Fruit fly (Drosophila melanogaster) whole organism, embryonic: ENCODE measurements around the gene AP-1sigma.
A peak's percentile ranks its signal among the peaks of the same experiment; 100 is the strongest.

Source experiments
- Blimp-1 ChIP-seq: fragments of 200-800 bp; sonication (Bioruptor generic); optimal IDR thresholded peaks from 3 replicates; lab custom pipeline; 2018; ENCODE audit warnings: missing biosample characterization, missing genetic modification characterization, mild to moderate bottlenecking, moderate library complexity, missing genetic modification reagents
- CG10979 ChIP-seq: fragments of 200-800 bp; sonication (Bioruptor generic); optimal IDR thresholded peaks from 2 replicates; lab custom pipeline; 2018; ENCODE audit warnings: missing biosample characterization, mild to moderate bottlenecking, missing genetic modification characterization, moderate library complexity
- CG11456 ChIP-seq: fragments of 200-800 bp; sonication (Bioruptor generic); IDR thresholded peaks from 3 replicates; pipeline ENCODE4 v1.3.6; 2022; ENCODE audit warnings: missing biosample characterization, missing genetic modification characterization
- CG11504 ChIP-seq: fragments of 200-800 bp; sonication (Bioruptor generic); optimal IDR thresholded peaks from 3 replicates; lab custom pipeline; 2019; ENCODE audit warnings: missing biosample characterization, mild to moderate bottlenecking, missing genetic modification characterization, moderate library complexity
- CG11695 ChIP-seq: fragments of 200-800 bp; sonication (Bioruptor generic); IDR thresholded peaks from 3 replicates; pipeline ENCODE4 v1.3.6; 2022; ENCODE audit warnings: missing biosample characterization, missing genetic modification characterization
- CG1603 ChIP-seq: fragments of 200-800 bp; sonication (Bioruptor generic); optimal IDR thresholded peaks from 2 replicates; lab custom pipeline; 2019; ENCODE audit warnings: missing biosample characterization, mild to moderate bottlenecking, missing genetic modification characterization, moderate library complexity
- CG18262 ChIP-seq: fragments of 200-800 bp; optimal IDR thresholded peaks from 3 replicates; lab custom pipeline; 2019; ENCODE audit warnings: missing biosample characterization, mild to moderate bottlenecking, missing genetic modification characterization, moderate library complexity
- CG2678 ChIP-seq: fragments of 200-800 bp; sonication (Bioruptor generic); optimal IDR thresholded peaks from 3 replicates; lab custom pipeline; 2019; ENCODE audit warnings: missing biosample characterization, mild to moderate bottlenecking, missing genetic modification characterization, moderate library complexity
- CG2712 ChIP-seq: fragments of 200-800 bp; optimal IDR thresholded peaks from 3 replicates; lab custom pipeline; 2019; ENCODE audit warnings: missing biosample characterization, mild to moderate bottlenecking, missing genetic modification characterization, moderate library complexity
- CG30403 ChIP-seq: fragments of 200-800 bp; sonication (Bioruptor generic); optimal IDR thresholded peaks from 3 replicates; lab custom pipeline; 2016; ENCODE audit warnings: missing biosample characterization, missing genetic modification characterization
- CG4707 ChIP-seq: fragments of 200-800 bp; sonication (Bioruptor generic); optimal IDR thresholded peaks from 2 replicates; lab custom pipeline; 2018; ENCODE audit warnings: missing biosample characterization, mild to moderate bottlenecking, missing genetic modification characterization, moderate library complexity
- CG6254 ChIP-seq: fragments of 200-800 bp; sonication (Bioruptor generic); optimal IDR thresholded peaks from 3 replicates; lab custom pipeline; 2017; ENCODE audit warnings: mild to moderate bottlenecking, missing biosample characterization, missing genetic modification reagents, missing genetic modification characterization
- CG7839 ChIP-seq: fragments of 200-800 bp; sonication (Bioruptor generic); optimal IDR thresholded peaks from 3 replicates; lab custom pipeline; 2018; ENCODE audit warnings: missing biosample characterization, mild to moderate bottlenecking, missing genetic modification characterization, moderate library complexity
- CG8478 ChIP-seq: fragments of >200 bp; optimal IDR thresholded peaks from 2 replicates; lab custom pipeline; 2018
- Dip2 ChIP-seq: fragments of 200-800 bp; sonication (Bioruptor generic); IDR thresholded peaks from 2 replicates; pipeline ENCODE4 v1.3.6; 2022; ENCODE audit warnings: missing biosample characterization, missing genetic modification characterization
- Dip3 ChIP-seq: fragments of 200-800 bp; sonication (Bioruptor generic); optimal IDR thresholded peaks from 3 replicates; lab custom pipeline; 2016; ENCODE audit warnings: missing biosample characterization, missing genetic modification characterization
- Drgx ChIP-seq: fragments of 200-800 bp; sonication (Bioruptor generic); IDR thresholded peaks from 2 replicates; pipeline ENCODE4 v1.3.6; 2022; ENCODE audit warnings: missing biosample characterization, missing genetic modification characterization
- Ets65A ChIP-seq: fragments of 200-800 bp; sonication (Bioruptor generic); peaks from one replicate; lab custom pipeline; 2016; ENCODE audit warnings: missing biosample characterization, missing genetic modification characterization
- Ets97D ChIP-seq: fragments of 200-800 bp; sonication (Bioruptor generic); optimal IDR thresholded peaks from 3 replicates; lab custom pipeline; 2016; ENCODE audit warnings: missing biosample characterization, missing genetic modification characterization
- HLH3B ChIP-seq: fragments of 200-800 bp; sonication (Bioruptor generic); IDR thresholded peaks from 2 replicates; pipeline ENCODE4 v1.3.6; 2022; ENCODE audit warnings: missing biosample characterization, missing genetic modification characterization
- Hr51 ChIP-seq, 2 experiments: fragments of 200-800 bp; sonication (Bioruptor generic); optimal IDR thresholded peaks; 2 replicates in 1 of 2; 3 replicates in 1 of 2; lab custom pipeline; 2016 to 2018; ENCODE audit warnings: missing biosample characterization in 2 of 2, missing genetic modification characterization in 2 of 2, mild to moderate bottlenecking in 1 of 2, moderate library complexity in 1 of 2
- MTF-1 ChIP-seq: fragments of 200-800 bp; sonication (Bioruptor generic); optimal IDR thresholded peaks from 2 replicates; lab custom pipeline; 2018; ENCODE audit warnings: missing biosample characterization, mild to moderate bottlenecking, missing genetic modification characterization, borderline replicate concordance
- Med ChIP-seq: fragments of 200-800 bp; sonication (Bioruptor generic); peaks from one replicate; lab custom pipeline; 2016; ENCODE audit warnings: missing biosample characterization, missing genetic modification characterization, mild to moderate bottlenecking, inconsistent platforms, moderate library complexity
- Ptx1 ChIP-seq: fragments of 200-800 bp; sonication (Bioruptor generic); IDR thresholded peaks from 2 replicates; pipeline ENCODE4 v1.3.6; 2022; ENCODE audit warnings: missing biosample characterization, missing genetic modification characterization
- Six4 ChIP-seq: fragments of 200-800 bp; sonication (Bioruptor generic); optimal IDR thresholded peaks from 2 replicates; lab custom pipeline; 2016; ENCODE audit warnings: missing biosample characterization, missing genetic modification characterization
- Sox102F ChIP-seq: fragments of 200-800 bp; sonication (Bioruptor generic); optimal IDR thresholded peaks from 2 replicates; lab custom pipeline; 2018; ENCODE audit warnings: missing biosample characterization, mild to moderate bottlenecking, missing genetic modification characterization, moderate library complexity
- Spps ChIP-seq: fragments of 200-800 bp; sonication (Bioruptor generic); optimal IDR thresholded peaks from 2 replicates; lab custom pipeline; 2018; ENCODE audit warnings: missing biosample characterization, mild to moderate bottlenecking, missing genetic modification characterization
- Xrp1 ChIP-seq: fragments of 200-800 bp; sonication (Bioruptor generic); IDR thresholded peaks from 2 replicates; pipeline ENCODE4 v1.3.6; 2022; ENCODE audit warnings: missing biosample characterization, missing genetic modification characterization
- az2 ChIP-seq: fragments of 200-800 bp; sonication (Bioruptor generic); optimal IDR thresholded peaks from 3 replicates; lab custom pipeline; 2016; ENCODE audit warnings: missing biosample characterization, missing genetic modification characterization
- bsh ChIP-seq, 2 experiments: fragments of 200-800 bp; sonication (Bioruptor generic); optimal IDR thresholded peaks; 2 replicates each; lab custom pipeline; 2017 to 2018; ENCODE audit warnings: mild to moderate bottlenecking in 2 of 2, missing biosample characterization in 2 of 2, missing genetic modification characterization in 2 of 2, moderate library complexity in 1 of 2
- ci ChIP-seq: fragments of 200-800 bp; sonication (Bioruptor generic); IDR thresholded peaks from 3 replicates; pipeline ENCODE4 v1.3.6; 2022; ENCODE audit warnings: missing biosample characterization, missing genetic modification characterization
- crol ChIP-seq: fragments of 200-800 bp; sonication (Bioruptor generic); IDR thresholded peaks from 2 replicates; pipeline ENCODE4 v1.3.6; 2022; ENCODE audit warnings: missing biosample characterization, missing genetic modification characterization
- gem ChIP-seq: fragments of 200-800 bp; sonication (Bioruptor generic); optimal IDR thresholded peaks from 2 replicates; lab custom pipeline; 2019; ENCODE audit warnings: missing biosample characterization, mild to moderate bottlenecking, missing genetic modification characterization, moderate library complexity
- grn ChIP-seq: fragments of 200-800 bp; sonication (Bioruptor generic); optimal IDR thresholded peaks from 3 replicates; lab custom pipeline; 2017; ENCODE audit warnings: missing biosample characterization, missing genetic modification characterization
- ind ChIP-seq: fragments of 200-800 bp; sonication (Bioruptor generic); optimal IDR thresholded peaks from 3 replicates; lab custom pipeline; 2016; ENCODE audit warnings: missing biosample characterization, missing genetic modification characterization
- lab ChIP-seq: fragments of 200-800 bp; sonication (Bioruptor generic); optimal IDR thresholded peaks from 3 replicates; lab custom pipeline; 2017; ENCODE audit warnings: missing biosample characterization, missing genetic modification characterization, mild to moderate bottlenecking, moderate library complexity, missing genetic modification reagents
- lbe ChIP-seq: fragments of 200-800 bp; sonication (Bioruptor generic); optimal IDR thresholded peaks from 2 replicates; lab custom pipeline; 2016; ENCODE audit warnings: missing biosample characterization, mild to moderate bottlenecking, missing genetic modification characterization
- nmo ChIP-seq: fragments of 200-800 bp; sonication (Bioruptor generic); optimal IDR thresholded peaks from 2 replicates; lab custom pipeline; 2018; ENCODE audit warnings: missing biosample characterization, mild to moderate bottlenecking, missing genetic modification characterization, moderate library complexity
- nom ChIP-seq: fragments of 200-800 bp; sonication (Bioruptor generic); optimal IDR thresholded peaks from 2 replicates; lab custom pipeline; 2017; ENCODE audit warnings: missing biosample characterization, missing genetic modification characterization, mild to moderate bottlenecking, moderate library complexity, missing genetic modification reagents
- peb ChIP-seq: fragments of 200-800 bp; sonication (Bioruptor generic); IDR thresholded peaks from 2 replicates; pipeline ENCODE4 v1.3.6; 2022; ENCODE audit warnings: missing biosample characterization, missing genetic modification characterization
- prd ChIP-seq, 3 experiments: fragments of >200 bp in 2 of 3; fragments of 200-800 bp in 1 of 3; sonication (Bioruptor generic) in 1 of 3; optimal IDR thresholded peaks in 2 of 3; IDR thresholded peaks in 1 of 3; 2 replicates in 2 of 3; 3 replicates in 1 of 3; pipeline versions ENCODE4 v1.3.6 to Lab custom; 2017 to 2022; ENCODE audit warnings: missing biosample characterization in 1 of 3, missing genetic modification characterization in 1 of 3
- sens ChIP-seq: fragments of 200-800 bp; sonication (Bioruptor generic); peaks from one replicate; lab custom pipeline; 2016; ENCODE audit warnings: missing biosample characterization, missing genetic modification characterization
- sisA ChIP-seq: fragments of 200-800 bp; sonication (Bioruptor generic); IDR thresholded peaks from 2 replicates; pipeline ENCODE4 v1.3.6; 2022; ENCODE audit warnings: missing biosample characterization, missing genetic modification characterization
- unpg ChIP-seq: fragments of 200-800 bp; sonication (Bioruptor generic); optimal IDR thresholded peaks from 3 replicates; lab custom pipeline; 2018; ENCODE audit warnings: missing biosample characterization, mild to moderate bottlenecking, missing genetic modification characterization, moderate library complexity
- wek ChIP-seq: fragments of 200-800 bp; sonication (Bioruptor generic); optimal IDR thresholded peaks from 3 replicates; lab custom pipeline; 2018; ENCODE audit warnings: missing biosample characterization, mild to moderate bottlenecking, missing genetic modification characterization, moderate library complexity
- wor ChIP-seq: fragments of 200-800 bp; sonication (Bioruptor generic); IDR thresholded peaks from 2 replicates; pipeline ENCODE4 v1.3.6; 2022; ENCODE audit warnings: missing biosample characterization, missing genetic modification characterization

AP-1sigma gene

DNA sequence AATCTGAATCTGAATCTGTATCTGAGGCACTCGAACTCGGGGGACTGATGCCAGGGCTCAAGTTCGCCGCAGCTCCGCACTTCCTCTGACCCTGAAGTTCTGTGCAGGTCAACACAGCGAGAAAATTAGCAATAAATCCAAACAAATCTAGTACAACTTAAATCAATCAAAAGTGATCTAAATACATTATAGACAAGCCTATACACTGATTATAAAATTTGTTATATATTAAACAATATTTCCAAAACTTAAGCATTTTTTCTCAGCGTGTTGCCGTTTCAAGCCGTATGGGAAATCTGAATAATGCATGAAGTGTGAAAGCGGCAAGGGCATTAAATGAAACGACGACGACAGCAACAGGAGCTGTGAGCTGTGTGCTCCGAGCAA is 43.4 kb upstream of the AP-1sigma start (continued):
- TF ChIP-seq CG18262 (tag; lab: Kevin White, UChicago): peak; percentile 5
- no peak for TF ChIP-seq Spps (tag; lab: Kevin White, UChicago)
- peak; percentile 18 for TF ChIP-seq Dip3 (GFP tag; lab: Kevin White, UChicago)
- TF ChIP-seq MTF-1 (GFP tag; lab: Kevin White, UChicago): no peak
- TF ChIP-seq CG11695 (GFP tag; lab: Robert Waterston, UW): 0 out of 3 replicates have a peak, but pooled peaks have one; percentile 18
- 0 out of 3 replicates have a peak, but pooled peaks have one; percentile 33 for TF ChIP-seq CG11456 (GFP tag; lab: Robert Waterston, UW)
- peak; percentile 34; the same call in 1 of the 2 replicates for TF ChIP-seq crol (GFP tag; lab: Robert Waterston, UW)
- no peak for TF ChIP-seq Dip2
- TF ChIP-seq lab: peak; percentile 50
- TF ChIP-seq wek: no peak

DNA sequence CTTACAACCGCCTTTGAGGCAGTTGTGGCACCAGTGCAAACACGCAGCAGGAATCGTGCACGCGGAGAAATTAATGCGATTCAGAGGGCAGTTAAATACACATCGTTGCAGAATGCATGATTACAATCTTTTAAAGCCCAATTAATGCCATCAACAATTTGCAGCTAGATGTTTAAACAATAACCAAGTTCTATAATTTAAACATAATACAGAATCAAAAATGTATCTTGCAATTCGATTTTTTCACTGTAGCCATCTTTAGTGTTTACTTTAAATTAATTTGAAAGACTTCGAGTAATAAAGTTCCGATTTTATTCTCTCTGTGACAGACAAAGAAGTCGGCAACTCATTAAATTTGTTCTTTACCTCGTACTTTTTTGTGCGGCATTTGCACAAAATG is 42.5 kb upstream of the AP-1sigma start:
- TF ChIP-seq ci (GFP tag; lab: Robert Waterston, UW) (no peak), Blimp-1 (peak; percentile 20), Ptx1 (0 out of 2 replicates have a peak, but pooled peaks have one; percentile 24), ind (GFP tag; lab: Kevin White, UChicago) (peak; percentile 1), Ets65A (GFP tag; lab: Kevin White, UChicago) (peak; percentile 53), Six4 (GFP tag; lab: Kevin White, UChicago) (no peak), Ets97D (GFP tag; lab: Kevin White, UChicago) (no peak), sens (GFP tag; lab: Kevin White, UChicago) (peak; percentile 54), Xrp1 (GFP tag; lab: Robert Waterston, UW) (0 out of 2 replicates have a peak, but pooled peaks have one; percentile 13), HLH3B (GFP tag; lab: Robert Waterston, UW) (0 out of 2 replicates have a peak, but pooled peaks have one; percentile 5), CG18262 (tag; lab: Kevin White, UChicago) (peak; percentile 5), CG2678 (tag; lab: Kevin White, UChicago) (peak; percentile 5), Sox102F (GFP tag; lab: Kevin White, UChicago) (peak; percentile 40), CG2712 (tag; lab: Kevin White, UChicago) (peak; percentile 7), CG30403 (GFP tag; lab: Kevin White, UChicago) (peak; percentile 7), grn (GFP tag; lab: Kevin White, UChicago) (no peak), lbe (peak; percentile 33), unpg (GFP tag; lab: Kevin White, UChicago) (peak; percentile 3), nmo (peak; percentile 3), prd (optimal IDR thresholded peaks at IDR 0.05; lab: Kevin White, UChicago) (no peak), prd (GFP tag; IDR thresholded peaks at IDR 0.05; lab: Robert Waterston, UW) (0 out of 3 replicates have a peak, but pooled peaks have one; percentile 37), CG11504 (tag; lab: Kevin White, UChicago) (peak; percentile 23), wor (GFP tag; lab: Robert Waterston, UW) (no peak), CG7839 (tag; lab: Kevin White, UChicago) (peak; percentile 0), CG10979 (tag; lab: Kevin White, UChicago) (peak; percentile 21), az2 (GFP tag; lab: Kevin White, UChicago) (peak; percentile 1), CG8478 (lab: Kevin White, UChicago) (no peak), sisA (GFP tag; lab: Robert Waterston, UW) (0 out of 2 replicates have a peak, but pooled peaks have one; percentile 23), CG1603 (tag; lab: Kevin White, UChicago) (peak; percentile 1), Drgx (peak; percentile 57), peb (GFP tag; lab: Robert Waterston, UW) (no peak), gem (tag; lab: Kevin White, UChicago) (peak; percentile 25), nom (peak; percentile 62), Hr51 (GFP tag; optimal IDR thresholded peaks at IDR 0.05; lab: Kevin White, UChicago) (peak in 1 of 2 experiments; percentile 3), Med (GFP tag; lab: Kevin White, UChicago) (peak; percentile 78), bsh (GFP tag; optimal IDR thresholded peaks at IDR 0.05; lab: Kevin White, UChicago) (peak; percentile 27 to 74), CG4707 (GFP tag; lab: Kevin White, UChicago) (no peak), CG6254 (GFP tag; lab: Kevin White, UChicago) (peak; percentile 2)
